Worm (Caenorhabditis elegans): ENCODE data around the gene mcp-1.

DNA sequence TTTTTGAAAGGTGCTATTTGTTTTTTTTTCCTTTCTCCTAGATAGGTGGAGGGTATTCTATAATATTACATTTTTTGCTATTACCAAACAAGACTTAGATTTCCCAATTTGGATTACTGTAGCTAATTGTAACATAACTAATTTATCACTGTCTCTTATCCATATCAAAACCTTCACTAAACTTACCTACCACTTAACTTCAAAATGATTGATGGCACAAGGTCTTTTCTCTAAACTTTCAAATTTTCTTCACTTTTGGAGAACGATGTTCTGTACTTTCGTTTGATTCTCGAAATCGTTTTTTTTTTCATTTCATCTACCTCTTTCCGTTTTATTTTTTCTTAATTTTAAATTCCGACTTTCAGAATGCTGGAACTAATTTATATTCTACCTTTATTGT, 21.8 kb downstream of the mcp-1 start, which contains the start of gene dhs-16:
- TF ChIP-seq pha-4 (GFP tag; IDR thresholded peaks at IDR 0.05) (no peak), pha-4 (tag; optimal IDR thresholded peaks at IDR 0.05) (no peak), unc-39 (tag; optimal IDR thresholded peaks at IDR 0.05) (no peak), ztf-11 (tag; optimal IDR thresholded peaks at IDR 0.05) (no peak), lin-29 (GFP tag; IDR thresholded peaks at IDR 0.05) (no peak), F44E2.7 (GFP tag; IDR thresholded peaks at IDR 0.05) (no peak), nhr-25 (tag; optimal IDR thresholded peaks at IDR 0.05; ENCODE audit: borderline replicate concordance, insufficient read depth) (no peak), nhr-48 (tag; optimal IDR thresholded peaks at IDR 0.05) (no peak), lir-3 (tag; optimal IDR thresholded peaks at IDR 0.05) (no peak), hlh-11 (tag; optimal IDR thresholded peaks at IDR 0.05) (no peak), ceh-82 (tag; optimal IDR thresholded peaks at IDR 0.05) (no peak), nhr-28 (tag; optimal IDR thresholded peaks at IDR 0.05) (no peak), egl-27 (tag; optimal IDR thresholded peaks at IDR 0.05) (no peak)

Data from whole organism, L4 larva.